Worm (Caenorhabditis elegans) whole organism, L3 larva: Measurements from ENCODE around the gene D2063.1.

Source experiments
- ceh-28 ChIP-seq: fragments of 150-350 bp; optimal IDR thresholded peaks from 2 replicates; lab custom pipeline; 2014; ENCODE audit warnings: missing biosample characterization, missing genetic modification reagents, missing genetic modification characterization
- ceh-82 ChIP-seq: fragments of 150-350 bp; optimal IDR thresholded peaks from 2 replicates; lab custom pipeline; 2014; ENCODE audit warnings: missing biosample characterization, missing genetic modification characterization
- daf-12 ChIP-seq: fragments of 150-350 bp; optimal IDR thresholded peaks from 2 replicates; lab custom pipeline; 2014; ENCODE audit warnings: missing biosample characterization, missing genetic modification reagents, missing genetic modification characterization
- egl-27 ChIP-seq: sonication (generic microtip); optimal IDR thresholded peaks from 4 replicates; lab custom pipeline; 2017; ENCODE audit warnings: missing biosample characterization, missing genetic modification reagents, missing genetic modification characterization
- elt-3 ChIP-seq, 3 experiments: fragments of 150-350 bp in 1 of 3; sonication (generic microtip) in 2 of 3; optimal IDR thresholded peaks; 2 replicates in 2 of 3; 4 replicates in 1 of 3; lab custom pipeline; 2014 to 2017; ENCODE audit warnings: missing biosample characterization in 3 of 3, missing genetic modification characterization in 3 of 3
- fkh-10 ChIP-seq: sonication (generic microtip); optimal IDR thresholded peaks from 2 replicates; lab custom pipeline; 2017; ENCODE audit warnings: missing biosample characterization, missing genetic modification reagents, missing genetic modification characterization
- fkh-2 ChIP-seq: fragments of 150-350 bp; optimal IDR thresholded peaks from 2 replicates; lab custom pipeline; 2014; ENCODE audit warnings: missing biosample characterization, missing genetic modification reagents, missing genetic modification characterization
- fos-1 ChIP-seq: fragments of 150-350 bp; optimal IDR thresholded peaks from 2 replicates; lab custom pipeline; 2014; ENCODE audit warnings: missing biosample characterization, missing genetic modification characterization
- mdl-1 ChIP-seq: fragments of 150-350 bp; optimal IDR thresholded peaks from 2 replicates; lab custom pipeline; 2014; ENCODE audit warnings: missing biosample characterization, missing genetic modification characterization
- mml-1 ChIP-seq: fragments of 150-350 bp; sonication (generic microtip); optimal IDR thresholded peaks from 3 replicates; lab custom pipeline; 2014; ENCODE audit warnings: missing biosample characterization, missing genetic modification characterization
- nhr-12 ChIP-seq: fragments of 150-350 bp; optimal IDR thresholded peaks from 2 replicates; lab custom pipeline; 2014; ENCODE audit warnings: missing biosample characterization, missing genetic modification characterization
- nhr-237 ChIP-seq: fragments of 150-350 bp; optimal IDR thresholded peaks from 2 replicates; lab custom pipeline; 2014; ENCODE audit warnings: missing biosample characterization, missing genetic modification characterization
- nhr-77 ChIP-seq: fragments of 150-350 bp; optimal IDR thresholded peaks from 2 replicates; lab custom pipeline; 2014; ENCODE audit warnings: missing biosample characterization, missing genetic modification characterization
- unc-62 ChIP-seq: fragments of 150-350 bp; sonication (generic microtip); optimal IDR thresholded peaks from 4 replicates; lab custom pipeline; 2014; ENCODE audit warnings: missing biosample characterization, missing genetic modification reagents, missing genetic modification characterization

DNA sequence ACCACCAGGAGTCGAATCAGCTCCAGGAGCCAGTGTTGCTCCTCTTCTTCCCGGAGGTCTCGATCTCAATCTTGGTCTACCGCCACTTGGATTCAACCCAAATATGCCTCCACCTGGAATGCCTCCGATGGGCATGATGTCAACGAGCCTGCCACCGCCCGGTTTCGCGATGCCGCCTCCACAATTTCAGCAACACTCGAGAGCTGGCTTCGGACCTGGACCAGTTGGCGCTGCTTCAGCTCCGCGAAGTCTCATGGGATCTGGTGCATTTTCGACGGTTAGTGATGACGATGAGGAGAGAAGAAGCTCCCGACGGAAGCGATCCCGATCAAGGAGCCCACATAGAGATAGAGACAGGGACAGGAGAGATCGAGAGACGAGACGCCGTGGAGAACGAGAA lies 46.1 kb downstream of the D2063.1 start:
- TF ChIP-seq nhr-237 (no peak), daf-12 (no peak), ceh-82 (tag; lab: Kevin White, UChicago) (no peak), fos-1 (no peak), mdl-1 (tag; lab: Kevin White, UChicago) (no peak), mml-1 (tag; lab: Kevin White, UChicago) (no peak), unc-62 (GFP tag; lab: Kevin White, UChicago) (no peak), elt-3 (tag; optimal IDR thresholded peaks at IDR 0.05; lab: Kevin White, UChicago) (no peak), egl-27 (tag; lab: Kevin White, UChicago) (no peak), nhr-77 (tag; lab: Kevin White, UChicago) (no peak), ceh-28 (tag; lab: Kevin White, UChicago) (no peak), nhr-12 (no peak), fkh-10 (GFP tag; lab: Kevin White, UChicago) (no peak), fkh-2 (tag; lab: Kevin White, UChicago) (no peak)
